Fruit fly (Drosophila melanogaster) whole organism, wandering third instar larva: ENCODE measurements around the gene REPTOR.

ENCODE experiments used
- Abd-B ChIP-seq: fragments of >200 bp; optimal IDR thresholded peaks from 2 replicates; lab custom pipeline; 2017; ENCODE audit warnings: missing biosample characterization, missing genetic modification characterization
- CG32264 ChIP-seq: fragments of 200-800 bp; sonication (Bioruptor generic); optimal IDR thresholded peaks from 2 replicates; lab custom pipeline; 2016; ENCODE audit warnings: missing biosample characterization, missing genetic modification characterization
- CG9705 ChIP-seq: fragments of 200-800 bp; sonication (Bioruptor generic); optimal IDR thresholded peaks from 2 replicates; lab custom pipeline; 2018; ENCODE audit warnings: missing biosample characterization, mild to moderate bottlenecking, missing genetic modification characterization
- CrebA ChIP-seq: fragments of 200-800 bp; sonication (Bioruptor generic); optimal IDR thresholded peaks from 2 replicates; lab custom pipeline; 2016; ENCODE audit warnings: missing biosample characterization, mild to moderate bottlenecking, missing genetic modification characterization, borderline replicate concordance
- Dfd ChIP-seq: fragments of >200 bp; optimal IDR thresholded peaks from 2 replicates; lab custom pipeline; 2017; ENCODE audit warnings: missing biosample characterization, missing genetic modification characterization
- Dif ChIP-seq: fragments of 200-275, 200-300 bp; sonication (Bioruptor generic); optimal IDR thresholded peaks from 2 replicates; lab custom pipeline; 2018; ENCODE audit warnings: missing biosample characterization, missing genetic modification characterization; ENCODE audit not compliant: partially characterized antibody
- GATAd ChIP-seq: sonication (Bioruptor generic); optimal IDR thresholded peaks from 2 replicates; lab custom pipeline; 2016; ENCODE audit warnings: missing biosample characterization, missing genetic modification characterization
- HLH106 ChIP-seq: fragments of 200-800 bp; optimal IDR thresholded peaks from 3 replicates; lab custom pipeline; 2019; ENCODE audit warnings: missing biosample characterization, mild to moderate bottlenecking, missing genetic modification characterization, moderate library complexity
- Hnf4 ChIP-seq: fragments of 200-800 bp; sonication (Bioruptor generic); optimal IDR thresholded peaks from 2 replicates; lab custom pipeline; 2016; ENCODE audit warnings: missing biosample characterization, mild to moderate bottlenecking, missing genetic modification characterization
- Hr78 ChIP-seq: fragments of >200 bp; optimal IDR thresholded peaks from 2 replicates; lab custom pipeline; 2017; ENCODE audit warnings: missing biosample characterization, missing genetic modification characterization
- Hr83 ChIP-seq: fragments of 200-300 bp; sonication (Bioruptor generic); optimal IDR thresholded peaks from 2 replicates; lab custom pipeline; 2016; ENCODE audit warnings: missing biosample characterization, mild to moderate bottlenecking, missing genetic modification characterization, moderate library complexity; ENCODE audit not compliant: poor library complexity, severe bottlenecking
- Jra ChIP-seq: sonication (Bioruptor generic); optimal IDR thresholded peaks from 2 replicates; lab custom pipeline; 2016; ENCODE audit warnings: missing biosample characterization, missing genetic modification characterization
- Mio ChIP-seq: sonication (Bioruptor generic); optimal IDR thresholded peaks from 2 replicates; lab custom pipeline; 2016; ENCODE audit warnings: missing biosample characterization, missing genetic modification characterization
- Myc ChIP-seq: fragments of >200 bp; optimal IDR thresholded peaks from 2 replicates; lab custom pipeline; 2017
- N ChIP-seq: fragments of >200 bp; optimal IDR thresholded peaks from 2 replicates; lab custom pipeline; 2018; ENCODE audit warnings: missing biosample characterization, missing external identifiers, missing genetic modification characterization
- OdsH ChIP-seq: fragments of 200-800 bp; sonication (Bioruptor generic); optimal IDR thresholded peaks from 2 replicates; lab custom pipeline; 2016; ENCODE audit warnings: missing biosample characterization, mild to moderate bottlenecking, missing genetic modification characterization
- Rel ChIP-seq, 2 experiments: fragments of 200-800 bp; sonication (Bioruptor generic) in 1 of 2; optimal IDR thresholded peaks; 2 replicates in 1 of 2; 3 replicates in 1 of 2; lab custom pipeline; 2016 to 2019; ENCODE audit warnings: mild to moderate bottlenecking in 2 of 2, missing biosample characterization in 2 of 2, missing genetic modification characterization in 2 of 2, moderate library complexity in 1 of 2
- Sp1 ChIP-seq: fragments of 200-800 bp; sonication (Bioruptor generic); optimal IDR thresholded peaks from 3 replicates; lab custom pipeline; 2019; ENCODE audit warnings: missing biosample characterization, mild to moderate bottlenecking, missing genetic modification characterization, moderate library complexity
- Vsx2 ChIP-seq: fragments of 200-300, 225-300 bp; sonication (Bioruptor generic); optimal IDR thresholded peaks from 2 replicates; lab custom pipeline; 2018; ENCODE audit warnings: missing biosample characterization, missing genetic modification characterization; ENCODE audit not compliant: partially characterized antibody
- br ChIP-seq: fragments of 200-800 bp; sonication (Bioruptor generic); optimal IDR thresholded peaks from 2 replicates; lab custom pipeline; 2016; ENCODE audit warnings: missing biosample characterization, missing genetic modification characterization
- brk ChIP-seq: fragments of 200-800 bp; sonication (Bioruptor generic); optimal IDR thresholded peaks from 2 replicates; lab custom pipeline; 2016; ENCODE audit warnings: missing biosample characterization, mild to moderate bottlenecking, missing genetic modification characterization
- dl ChIP-seq, 2 experiments: fragments of 175-275, 200-275 bp in 1 of 2; fragments of 200-275 bp in 1 of 2; sonication (Bioruptor generic); optimal IDR thresholded peaks; lab custom pipeline; 2018; ENCODE audit warnings: mild to moderate bottlenecking in 2 of 2, missing biosample characterization in 2 of 2, missing genetic modification characterization in 2 of 2, moderate library complexity in 2 of 2; ENCODE audit not compliant: partially characterized antibody in 2 of 2, insufficient read depth in 1 of 2
- dmrt93B ChIP-seq: fragments of 200-800 bp; sonication (Bioruptor generic); optimal IDR thresholded peaks from 2 replicates; lab custom pipeline; 2018; ENCODE audit warnings: missing biosample characterization, mild to moderate bottlenecking, missing genetic modification characterization
- dsf ChIP-seq: sonication (Bioruptor generic); optimal IDR thresholded peaks from 2 replicates; lab custom pipeline; 2016; ENCODE audit warnings: missing biosample characterization, missing genetic modification characterization, borderline replicate concordance
- ey ChIP-seq: fragments of 200-800 bp; sonication (Bioruptor generic); optimal IDR thresholded peaks from 2 replicates; lab custom pipeline; 2016; ENCODE audit warnings: missing biosample characterization, missing genetic modification characterization
- foxo ChIP-seq, 2 experiments: fragments of 200-800 bp; sonication (Bioruptor generic); optimal IDR thresholded peaks; 2 replicates in 1 of 2; 3 replicates in 1 of 2; lab custom pipeline; 2016 to 2017; ENCODE audit warnings: missing biosample characterization in 2 of 2, missing genetic modification characterization in 2 of 2
- fru ChIP-seq: fragments of 200-800 bp; sonication (Bioruptor generic); optimal IDR thresholded peaks from 3 replicates; lab custom pipeline; 2016; ENCODE audit warnings: missing biosample characterization, mild to moderate bottlenecking, missing genetic modification characterization
- h ChIP-seq: fragments of 200-800 bp; sonication (Bioruptor generic); optimal IDR thresholded peaks from 3 replicates; lab custom pipeline; 2016; ENCODE audit warnings: missing biosample characterization, mild to moderate bottlenecking, missing genetic modification characterization
- jim ChIP-seq: fragments of 175-275, 200-325 bp; sonication (Bioruptor generic); optimal IDR thresholded peaks from 2 replicates; lab custom pipeline; 2016; ENCODE audit warnings: missing biosample characterization, mild to moderate bottlenecking, missing genetic modification characterization
- lola ChIP-seq: fragments of >200 bp; optimal IDR thresholded peaks from 2 replicates; lab custom pipeline; 2017; ENCODE audit warnings: missing biosample characterization, missing genetic modification characterization
- pan ChIP-seq: fragments of >200 bp; optimal IDR thresholded peaks from 2 replicates; lab custom pipeline; 2017
- psq ChIP-seq: fragments of 200-800 bp; sonication (Bioruptor generic); optimal IDR thresholded peaks from 3 replicates; lab custom pipeline; 2017; ENCODE audit warnings: missing biosample characterization, mild to moderate bottlenecking, missing genetic modification characterization, moderate library complexity
- rgr ChIP-seq: fragments of 200-800 bp; sonication (Bioruptor generic); optimal IDR thresholded peaks from 3 replicates; lab custom pipeline; 2016; ENCODE audit warnings: missing biosample characterization, mild to moderate bottlenecking, missing genetic modification characterization
- sage ChIP-seq: fragments of 200-800 bp; sonication (Bioruptor generic); optimal IDR thresholded peaks from 2 replicates; lab custom pipeline; 2016; ENCODE audit warnings: missing biosample characterization, mild to moderate bottlenecking, missing genetic modification characterization
- sv ChIP-seq: fragments of 200-800 bp; sonication (Bioruptor generic); optimal IDR thresholded peaks from 3 replicates; lab custom pipeline; 2016; ENCODE audit warnings: missing biosample characterization, missing genetic modification characterization
- tai ChIP-seq: sonication (Bioruptor generic); optimal IDR thresholded peaks from 2 replicates; lab custom pipeline; 2016; ENCODE audit warnings: missing biosample characterization, missing genetic modification characterization
- usp ChIP-seq: fragments of >200 bp; optimal IDR thresholded peaks from 2 replicates; lab custom pipeline; 2017; ENCODE audit warnings: missing biosample characterization, missing genetic modification characterization
- woc ChIP-seq: sonication (Bioruptor generic); optimal IDR thresholded peaks from 2 replicates; lab custom pipeline; 2016; ENCODE audit warnings: missing biosample characterization, mild to moderate bottlenecking, missing genetic modification characterization

Gene REPTOR

dm6 chr3R:24566756-24567426, 15.8 kb downstream of the REPTOR start:
- TF ChIP-seq Hr83 (GFP tag; lab: Kevin White, UChicago) (no peak), br (peak; percentile 35), woc (GFP tag; lab: Kevin White, UChicago) (no peak), Myc (no peak), Rel (GFP tag; optimal IDR thresholded peaks at IDR 0.05; lab: Kevin White, UChicago) (no peak), Rel (tag; optimal IDR thresholded peaks at IDR 0.05; lab: Kevin White, UChicago) (no peak), HLH106 (tag; lab: Kevin White, UChicago) (no peak), rgr (peak; percentile 24), jim (GFP tag; lab: Kevin White, UChicago) (no peak), usp (GFP tag; lab: Kevin White, UChicago) (no peak), Abd-B (GFP tag; lab: Kevin White, UChicago) (no peak), ey (GFP tag; lab: Kevin White, UChicago) (no peak), Mio (GFP tag; lab: Kevin White, UChicago) (no peak), fru (peak; percentile 3), brk (GFP tag; lab: Kevin White, UChicago) (no peak), sv (GFP tag; lab: Kevin White, UChicago) (no peak), Dif (GFP tag; lab: Kevin White, UChicago) (no peak), CG32264 (GFP tag; lab: Kevin White, UChicago) (no peak), Dfd (GFP tag; lab: Kevin White, UChicago) (no peak), Hnf4 (GFP tag; lab: Kevin White, UChicago) (no peak), Hr78 (no peak), psq (GFP tag; lab: Kevin White, UChicago) (peak; percentile 58), Sp1 (no peak), CG9705 (no peak), dl (GFP tag; optimal IDR thresholded peaks at IDR 0.05; lab: Kevin White, UChicago; ENCODE audit: insufficient read depth in 1 of 2, partially characterized antibody in 2 of 2) (no peak), tai (GFP tag; lab: Kevin White, UChicago) (no peak), pan (no peak), CrebA (GFP tag; lab: Kevin White, UChicago) (no peak), GATAd (GFP tag; lab: Kevin White, UChicago) (no peak), OdsH (GFP tag; lab: Kevin White, UChicago) (peak; percentile 19), h (GFP tag; lab: Kevin White, UChicago) (peak; percentile 35)

dm6 chr3R:24565748-24566239, 16.9 kb downstream of the REPTOR start:
- TF ChIP-seq dsf (GFP tag; lab: Kevin White, UChicago) (no peak), HLH106 (tag; lab: Kevin White, UChicago) (no peak), Vsx2 (GFP tag; lab: Kevin White, UChicago) (peak; percentile 75), Jra (GFP tag; lab: Kevin White, UChicago) (peak; percentile 37), N (GFP tag; lab: Kevin White, UChicago) (no peak), sage (peak; percentile 69), Rel (GFP tag; optimal IDR thresholded peaks at IDR 0.05; lab: Kevin White, UChicago) (peak; percentile 79), Rel (tag; optimal IDR thresholded peaks at IDR 0.05; lab: Kevin White, UChicago) (peak; percentile 68), sv (GFP tag; lab: Kevin White, UChicago) (no peak), CG32264 (GFP tag; lab: Kevin White, UChicago) (peak; percentile 12), OdsH (GFP tag; lab: Kevin White, UChicago) (peak; percentile 66), fru (peak; percentile 37), Hr83 (GFP tag; lab: Kevin White, UChicago) (peak; percentile 40), rgr (peak; percentile 63), dmrt93B (no peak), dl (GFP tag; optimal IDR thresholded peaks at IDR 0.05; lab: Kevin White, UChicago; ENCODE audit: insufficient read depth in 1 of 2, partially characterized antibody in 2 of 2) (peak; percentile 91 to 95), Dif (GFP tag; lab: Kevin White, UChicago) (peak; percentile 92), CrebA (GFP tag; lab: Kevin White, UChicago) (peak; percentile 94), h (GFP tag; lab: Kevin White, UChicago) (peak; percentile 81), psq (GFP tag; lab: Kevin White, UChicago) (peak; percentile 91), lola (GFP tag; lab: Kevin White, UChicago) (no peak), usp (GFP tag; lab: Kevin White, UChicago) (no peak), brk (GFP tag; lab: Kevin White, UChicago) (peak; percentile 87), br (peak; percentile 91), foxo (GFP tag; optimal IDR thresholded peaks at IDR 0.05; lab: Kevin White, UChicago) (peak in 1 of 2 experiments; percentile 27), Sp1 (peak; percentile 61), Hr78 (no peak), Hnf4 (GFP tag; lab: Kevin White, UChicago) (peak; percentile 48)
- TF ChIP-seq, all 38 proteins: peak for 19
